Worm (Caenorhabditis elegans): ENCODE measurements around the gene ZC239.16.
A peak's percentile ranks its signal among the peaks of the same experiment; 100 is the strongest.
"Not testable (repeated sequence)": the region's sequence is repeated elsewhere in the genome, so short reads cannot be mapped to it uniquely, and the experiment has no call there.

Gene ZC239.16

DNA sequence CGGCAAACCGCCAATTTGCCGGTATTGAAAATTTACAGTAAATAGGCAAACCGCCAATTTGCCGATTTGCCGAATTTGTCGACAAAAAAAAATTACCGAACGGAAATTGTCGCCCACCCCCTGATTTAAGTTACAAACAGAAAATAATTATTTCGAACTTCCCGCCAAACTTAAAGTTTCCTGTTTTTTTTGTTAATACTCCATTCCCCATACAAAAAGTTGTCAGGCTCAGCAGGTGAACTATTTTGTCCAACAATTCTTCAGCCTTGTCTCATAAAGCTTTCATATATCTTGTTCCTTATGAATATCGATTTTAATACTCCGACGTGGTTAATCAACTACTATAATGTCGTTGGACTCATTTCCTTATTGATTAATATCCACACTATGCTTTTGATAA is 21.7 kb downstream of the ZC239.16 start, which contains the start of gene sri-50:
Gene sri-50, plus strand, starts transcription at position 301 of the 400 bp plus-strand sequence.
- TF ChIP-seq aha-1 (tag) (peak; percentile 5), hlh-30 (tag; optimal IDR thresholded peaks at IDR 0.05; ENCODE audit: insufficient read depth) (no peak), nhr-28 (tag; optimal IDR thresholded peaks at IDR 0.05) (no peak), ceh-62 (tag; optimal IDR thresholded peaks at IDR 0.05) (no peak), nhr-10 (tag; optimal IDR thresholded peaks at IDR 0.05) (no peak), madf-5 (GFP tag; IDR thresholded peaks at IDR 0.05) (no peak)

DNA sequence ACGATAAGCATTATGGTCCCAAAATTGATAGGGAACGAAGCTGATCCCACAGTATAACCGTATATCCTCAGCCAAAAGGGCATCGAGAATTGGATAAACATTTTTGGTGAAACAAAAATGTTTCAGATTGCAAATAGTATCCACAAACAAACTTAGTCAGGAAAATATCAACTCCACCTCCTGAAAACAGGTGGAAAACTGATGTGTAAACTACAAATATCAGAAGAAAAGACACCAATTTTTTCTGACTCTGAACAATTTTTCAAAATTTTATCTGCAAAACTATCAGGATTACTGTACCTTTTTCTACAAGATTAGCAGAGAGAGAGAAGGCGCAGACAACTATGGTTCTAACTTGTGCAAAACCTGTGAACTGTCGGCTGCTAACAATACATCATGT is 22.6 kb downstream of the ZC239.16 start, which contains the start of gene sri-53:
Gene sri-53, minus strand, starts transcription at position 101 of the 400 bp plus-strand sequence.
- TF ChIP-seq daf-8 (GFP tag; IDR thresholded peaks at IDR 0.05) = no peak
- no peak for TF ChIP-seq madf-5 (GFP tag; IDR thresholded peaks at IDR 0.05)
- no peak for TF ChIP-seq nhr-237 (tag; optimal IDR thresholded peaks at IDR 0.05)
- TF ChIP-seq Y48G9A.11 (GFP tag; IDR thresholded peaks at IDR 0.05) = no peak

DNA sequence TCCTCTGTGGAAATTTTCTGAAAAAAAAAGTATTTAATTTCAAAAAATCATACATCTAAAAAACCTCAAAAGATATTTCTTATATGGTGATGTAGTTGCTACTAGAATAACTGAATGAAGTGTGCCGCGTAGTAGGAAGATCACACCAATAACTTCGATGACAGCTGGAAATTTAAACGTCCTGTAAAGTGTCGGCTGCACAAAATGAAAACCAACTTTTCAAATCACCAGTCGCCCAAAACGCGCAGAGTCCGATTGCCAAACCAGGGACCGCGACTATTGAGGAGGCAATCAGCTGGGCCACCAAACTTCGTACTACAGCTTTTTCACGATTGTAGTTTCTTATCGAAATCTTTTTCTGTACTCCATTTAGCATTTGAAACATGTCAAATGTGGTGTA is 23.9 kb downstream of the ZC239.16 start, which contains the start of gene sri-48:
Gene sri-48, minus strand, starts transcription at position 101 of the 400 bp plus-strand sequence.
- TF ChIP-seq ZK546.5 (tag; optimal IDR thresholded peaks at IDR 0.05); saeg-2 (GFP tag; IDR thresholded peaks at IDR 0.05); jun-1 (tag; optimal IDR thresholded peaks at IDR 0.05): not testable (repeated sequence)

DNA sequence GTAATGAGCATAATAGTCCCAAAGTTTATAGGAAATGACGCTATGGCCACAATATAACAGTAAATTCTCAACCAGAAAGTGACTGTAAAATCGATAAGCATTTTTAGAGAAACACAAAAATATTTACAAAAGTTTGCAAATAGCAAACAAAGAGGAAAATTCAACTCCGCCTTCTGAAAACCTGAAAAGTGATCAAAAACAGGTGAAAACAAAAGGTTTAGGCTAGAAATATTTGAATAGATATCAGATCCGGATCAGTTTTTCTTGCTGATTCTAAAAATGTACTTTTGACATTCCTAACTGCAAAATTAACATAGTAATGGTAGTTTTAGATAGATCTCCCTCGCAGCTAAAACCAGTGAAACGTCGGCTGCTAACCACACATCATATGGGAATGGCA is 26.1 kb downstream of the ZC239.16 start, which contains the start of gene sri-51:
Gene sri-51, minus strand, starts transcription at position 101 of the 400 bp plus-strand sequence.
- TF ChIP-seq jun-1 (tag; optimal IDR thresholded peaks at IDR 0.05) (no peak), mxl-3 (GFP tag; optimal IDR thresholded peaks at IDR 0.05) (no peak), unc-62 (GFP tag; optimal IDR thresholded peaks at IDR 0.05 in 1 of 2) (peak in 1 of 2 experiments; percentile 84), unc-62 (tag; optimal IDR thresholded peaks at IDR 0.05) (no peak)

DNA sequence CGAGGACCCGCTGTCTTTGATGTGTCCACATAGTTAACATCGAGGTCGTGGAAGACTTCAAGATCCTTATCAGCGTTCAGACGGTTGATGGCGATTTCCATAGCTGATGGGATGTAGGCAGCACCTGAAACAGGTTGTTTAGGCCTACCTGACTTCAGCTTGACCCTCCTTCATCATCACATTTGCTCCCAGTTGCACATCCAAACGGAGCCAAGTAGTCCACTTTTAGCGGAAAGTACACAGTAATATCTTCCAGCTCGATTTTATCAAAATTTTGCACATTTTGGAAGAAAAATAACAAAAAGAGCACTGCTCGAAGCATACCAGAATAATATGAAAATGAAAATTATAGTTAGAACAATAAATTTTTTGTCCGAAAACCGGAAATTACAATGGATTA is 28.2 kb downstream of the ZC239.16 start, which contains the start of gene gcy-15:
Gene gcy-15, minus strand, starts transcription at position 101 of the 400 bp plus-strand sequence.
- TF ChIP-seq vab-7 (GFP tag; IDR thresholded peaks at IDR 0.05) (no peak), snpc-4 (tag; optimal IDR thresholded peaks at IDR 0.05) (no peak), nhr-77 (tag; optimal IDR thresholded peaks at IDR 0.05) (no peak), madf-9 (GFP tag; conservative IDR thresholded peaks at IDR 0.05) (no peak)

DNA sequence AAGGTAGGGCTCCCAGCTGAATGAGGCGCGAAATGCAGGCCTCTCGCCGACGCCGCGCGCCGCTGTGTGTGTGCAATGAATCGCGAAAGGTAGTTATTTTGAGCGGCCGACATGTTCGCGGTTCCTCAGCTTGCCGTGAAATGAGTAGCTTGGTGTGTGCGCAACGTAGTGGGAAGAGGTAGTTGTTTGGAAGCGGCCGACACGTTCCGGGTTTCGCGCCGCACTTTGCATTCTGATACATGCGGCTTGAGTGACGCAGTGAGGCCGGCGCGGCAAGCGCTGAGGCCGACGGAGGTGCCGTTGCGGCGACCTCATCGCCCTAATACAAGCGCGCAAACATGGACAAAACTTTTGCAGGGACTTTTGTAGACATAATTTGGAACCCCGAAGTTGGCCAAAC is 29.4 kb downstream of the ZC239.16 start:
- TF ChIP-seq ztf-7 (tag; optimal IDR thresholded peaks at IDR 0.05) = no peak
- TF ChIP-seq set-16 (GFP tag; IDR thresholded peaks at IDR 0.05) = peak; percentile 79

DNA sequence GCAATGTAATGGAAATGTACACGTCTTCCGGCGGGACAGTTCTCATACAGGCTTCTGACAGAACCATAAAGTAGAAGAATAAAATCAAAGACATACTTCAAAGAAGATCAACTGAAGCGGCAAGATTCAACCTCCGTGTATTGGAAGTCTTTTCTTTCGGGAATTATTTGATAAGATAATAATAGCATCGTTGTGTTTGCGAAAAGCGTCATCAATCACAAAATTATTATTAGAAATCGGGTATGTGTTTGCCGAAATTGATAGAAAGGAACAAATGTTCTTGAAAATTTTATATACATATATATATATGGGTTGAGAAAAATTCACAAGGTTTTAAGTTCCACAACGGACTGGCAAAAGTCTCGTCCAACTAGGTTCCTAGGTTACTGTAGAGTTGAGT is 33.6 kb downstream of the ZC239.16 start, which contains the start of gene Y27F2A.9:
Gene Y27F2A.9, minus strand, starts transcription at position 101 of the 400 bp plus-strand sequence.
- TF ChIP-seq nhr-10 (tag; optimal IDR thresholded peaks at IDR 0.05); nhr-76 (tag; optimal IDR thresholded peaks at IDR 0.05); snpc-1.2 (GFP tag; IDR thresholded peaks at IDR 0.05): not testable (repeated sequence)

DNA sequence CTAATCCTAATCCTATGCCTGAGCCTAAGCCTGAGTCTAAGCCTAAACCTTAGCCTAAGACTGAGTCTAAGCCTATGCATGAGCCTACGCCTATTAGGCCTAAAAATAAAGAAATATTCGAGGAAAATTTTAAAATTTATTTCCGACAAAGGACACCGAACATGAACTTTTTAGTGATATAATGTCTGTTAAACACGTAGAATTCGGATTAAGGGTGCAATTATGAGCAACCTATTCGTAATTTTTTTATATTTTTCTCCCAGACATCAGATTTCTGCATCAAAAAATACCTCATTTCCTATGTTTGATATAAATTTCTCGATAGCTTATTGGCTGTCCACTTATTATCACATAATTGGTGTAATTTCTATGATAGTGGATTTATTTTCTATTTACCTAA is 36.1 kb downstream of the ZC239.16 start, which contains the start of gene Y27F2A.11:
Gene Y27F2A.11, plus strand, starts transcription at position 301 of the 400 bp plus-strand sequence.
- TF ChIP-seq pqm-1 (tag; optimal IDR thresholded peaks at IDR 0.05); daf-16 (GFP tag; optimal IDR thresholded peaks at IDR 0.05); daf-16 (tag; optimal IDR thresholded peaks at IDR 0.05); vab-7 (GFP tag; IDR thresholded peaks at IDR 0.05): not testable (repeated sequence)

DNA sequence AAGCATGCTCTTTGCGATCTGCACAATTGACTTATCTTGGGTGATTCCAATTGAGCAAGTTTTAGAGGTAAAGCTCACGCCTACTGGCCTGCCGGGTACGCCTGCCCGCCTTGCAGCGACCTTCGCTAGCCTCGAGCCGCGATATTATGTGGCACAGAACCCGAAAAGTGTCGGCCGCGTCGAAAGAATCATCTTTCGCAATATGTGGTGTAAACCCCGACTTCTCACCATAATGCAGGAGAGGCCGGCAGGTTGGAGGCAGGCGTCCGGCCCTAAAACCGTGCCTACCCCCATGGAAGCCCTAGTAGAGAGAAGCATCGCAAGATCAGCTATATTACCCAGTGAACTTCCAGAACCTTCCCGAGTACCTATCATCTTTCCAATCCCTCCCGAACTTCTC is 39.3 kb downstream of the ZC239.16 start:
- no peak for TF ChIP-seq dve-1 (tag; optimal IDR thresholded peaks at IDR 0.05; ENCODE audit: insufficient read depth)
- no peak for TF ChIP-seq ztf-7 (tag; optimal IDR thresholded peaks at IDR 0.05)
- no peak for TF ChIP-seq unc-62 (GFP tag; optimal IDR thresholded peaks at IDR 0.05 in 1 of 2)
- no peak for TF ChIP-seq unc-62 (tag; optimal IDR thresholded peaks at IDR 0.05)
- no peak for TF ChIP-seq zfp-3 (GFP tag; conservative IDR thresholded peaks at IDR 0.05)
- TF ChIP-seq lsy-2 (tag; optimal IDR thresholded peaks at IDR 0.05) = no peak
- TF ChIP-seq aly-2 (tag; optimal IDR thresholded peaks at IDR 0.05) = no peak
- peak; percentile 21 for TF ChIP-seq aha-1 (tag)
- no peak for TF ChIP-seq T20F7.1 (GFP tag; optimal IDR thresholded peaks at IDR 0.05)
- no peak for TF ChIP-seq nhr-102 (tag; optimal IDR thresholded peaks at IDR 0.05)
- no peak for TF ChIP-seq tag-97 (GFP tag; IDR thresholded peaks at IDR 0.05)
- TF ChIP-seq F37D6.2 (tag; optimal IDR thresholded peaks at IDR 0.05) = no peak
- no peak for TF ChIP-seq ces-1 (GFP tag; optimal IDR thresholded peaks at IDR 0.05)
- no peak for TF ChIP-seq nhr-77 (tag; optimal IDR thresholded peaks at IDR 0.05)
- no peak for TF ChIP-seq ceh-20 (GFP tag; IDR thresholded peaks at IDR 0.05)
- TF ChIP-seq set-16 (GFP tag; IDR thresholded peaks at IDR 0.05) = peak; percentile 55

Measured in whole organism, L4 larva.